Fruit fly (Drosophila melanogaster) whole organism, prepupa: ENCODE measurements around the gene CG31279.

ENCODE experiments used
- CG4318 ChIP-seq: fragments of 200-800 bp; sonication (Bioruptor generic); optimal IDR thresholded peaks from 3 replicates; lab custom pipeline; 2017; ENCODE audit warnings: missing biosample characterization, mild to moderate bottlenecking, missing genetic modification characterization
- Ets21C ChIP-seq: fragments of 200-800 bp; sonication (Bioruptor generic); optimal IDR thresholded peaks from 3 replicates; lab custom pipeline; 2016; ENCODE audit warnings: missing biosample characterization, missing genetic modification characterization
- Gug ChIP-seq: fragments of 200-800 bp; sonication (Bioruptor generic); IDR thresholded peaks from 2 replicates; pipeline ENCODE4 v1.3.6; 2022; ENCODE audit warnings: missing biosample characterization, missing genetic modification characterization
- eg ChIP-seq: fragments of 200-800 bp; sonication (Bioruptor generic); IDR thresholded peaks from 3 replicates; pipeline ENCODE4 v1.3.6; 2022; ENCODE audit warnings: missing biosample characterization, missing genetic modification characterization
- pdm3 ChIP-seq: fragments of 200-800 bp; sonication (Bioruptor generic); optimal IDR thresholded peaks from 3 replicates; lab custom pipeline; 2016; ENCODE audit warnings: missing biosample characterization, missing genetic modification characterization

- TF ChIP-seq CG4318 (no peak), Ets21C (GFP tag; lab: Kevin White, UChicago) (no peak), eg (GFP tag; lab: Robert Waterston, UW) (no peak), Gug (GFP tag; lab: Robert Waterston, UW) (no peak), pdm3 (GFP tag; lab: Kevin White, UChicago) (no peak)
Observed at dm6 chr3R:16394531-16394930, 36.0 kb upstream of the CG31279 start.
